Worm (Caenorhabditis elegans): ENCODE measurements around the gene Y42H9AR.1.

The Y42H9AR.1 gene

ce11 chrIV:8099601-8100000 is 13.6 kb upstream of the Y42H9AR.1 start, which contains the start of gene Y42H9AR.2:
TSS of gene Y42H9AR.2 (plus strand) at chrIV:8099901.
- TF ChIP-seq pha-4 (tag; optimal IDR thresholded peaks at IDR 0.05) (no peak), hlh-12 (tag; optimal IDR thresholded peaks at IDR 0.05) (no peak), let-526 (GFP tag; IDR thresholded peaks at IDR 0.05) (no peak), ztf-28 (GFP tag; IDR thresholded peaks at IDR 0.05) (no peak), ccch-3 (GFP tag; optimal IDR thresholded peaks at IDR 0.05) (no peak), bed-2 (GFP tag; IDR thresholded peaks at IDR 0.05) (no peak), madf-8 (GFP tag; conservative IDR thresholded peaks at IDR 0.05) (no peak), attf-3 (GFP tag; conservative IDR thresholded peaks at IDR 0.05) (no peak), bed-1 (GFP tag; IDR thresholded peaks at IDR 0.05) (no peak), F33H1.4 (GFP tag; IDR thresholded peaks at IDR 0.05) (no peak), ztf-18 (tag; optimal IDR thresholded peaks at IDR 0.05) (no peak), ztf-6 (GFP tag; IDR thresholded peaks at IDR 0.05) (no peak), hsf-1 (GFP tag; IDR thresholded peaks at IDR 0.05) (no peak), atf-7 (tag; optimal IDR thresholded peaks at IDR 0.05) (no peak)

- TF ChIP-seq tbp1 (GFP tag; optimal IDR thresholded peaks at IDR 0.05) = no peak
- no peak for TF ChIP-seq ceh-27 (GFP tag; optimal IDR thresholded peaks at IDR 0.05)
- TF ChIP-seq Y79H2A.3 (GFP tag; conservative IDR thresholded peaks at IDR 0.05) = no peak
- TF ChIP-seq nhr-80 (tag; optimal IDR thresholded peaks at IDR 0.05) = no peak
- no peak for TF ChIP-seq Y67H2A.10 (GFP tag; conservative IDR thresholded peaks at IDR 0.05)
- TF ChIP-seq tbx-9 (tag; optimal IDR thresholded peaks at IDR 0.05; ENCODE audit: borderline replicate concordance) = no peak
- TF ChIP-seq F49E8.2 (tag; optimal IDR thresholded peaks at IDR 0.05; ENCODE audit: insufficient read depth) = no peak
- no peak for TF ChIP-seq nhr-179 (tag; optimal IDR thresholded peaks at IDR 0.05)
- TF ChIP-seq egl-18 (GFP tag; IDR thresholded peaks at IDR 0.05) = no peak
- no peak for TF ChIP-seq ztf-3 (GFP tag; optimal IDR thresholded peaks at IDR 0.05)
- no peak for TF ChIP-seq sea-2 (GFP tag; IDR thresholded peaks at IDR 0.05)
- no peak for TF ChIP-seq unc-130 (GFP tag; optimal IDR thresholded peaks at IDR 0.05)
- no peak for TF ChIP-seq F57C9.4 (tag; optimal IDR thresholded peaks at IDR 0.05)
- no peak for TF ChIP-seq lsl-1 (GFP tag; optimal IDR thresholded peaks at IDR 0.05)
Observed at ce11 chrIV:8102231-8102630, 11.0 kb upstream of the Y42H9AR.1 start, which contains the start of gene Y42H9AR.5. TSS of gene Y42H9AR.5 (plus strand) at chrIV:8102531.

DNA sequence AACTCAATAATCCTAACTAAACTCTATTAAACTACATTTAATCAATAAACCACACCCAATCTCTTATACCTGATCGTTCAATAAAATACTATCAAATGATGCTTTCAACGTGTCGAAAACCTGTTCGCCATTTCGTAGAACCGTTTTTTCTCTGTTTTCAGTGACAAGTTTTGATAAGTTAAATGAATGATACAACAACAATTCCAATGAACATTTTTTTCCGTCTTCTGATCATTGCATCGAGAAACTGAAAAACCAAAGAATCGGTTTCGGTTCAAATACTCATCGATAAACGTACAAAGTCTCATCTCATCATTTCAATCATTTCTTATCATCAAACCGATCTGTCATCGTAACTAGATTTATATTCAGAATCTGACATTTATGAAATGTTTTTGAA is 10.0 kb upstream of the Y42H9AR.1 start:
- TF ChIP-seq ztf-26 (tag; optimal IDR thresholded peaks at IDR 0.05) (peak; percentile 16), efl-1 (GFP tag; optimal IDR thresholded peaks at IDR 0.05) (no peak), lin-40 (tag; optimal IDR thresholded peaks at IDR 0.05) (peak; percentile 22), snpc-4 (GFP tag; optimal IDR thresholded peaks at IDR 0.05) (no peak), snpc-4 (tag; optimal IDR thresholded peaks at IDR 0.05) (no peak), T26A5.8 (tag; optimal IDR thresholded peaks at IDR 0.05) (no peak), rcor-1 (GFP tag; IDR thresholded peaks at IDR 0.05) (no peak)

DNA sequence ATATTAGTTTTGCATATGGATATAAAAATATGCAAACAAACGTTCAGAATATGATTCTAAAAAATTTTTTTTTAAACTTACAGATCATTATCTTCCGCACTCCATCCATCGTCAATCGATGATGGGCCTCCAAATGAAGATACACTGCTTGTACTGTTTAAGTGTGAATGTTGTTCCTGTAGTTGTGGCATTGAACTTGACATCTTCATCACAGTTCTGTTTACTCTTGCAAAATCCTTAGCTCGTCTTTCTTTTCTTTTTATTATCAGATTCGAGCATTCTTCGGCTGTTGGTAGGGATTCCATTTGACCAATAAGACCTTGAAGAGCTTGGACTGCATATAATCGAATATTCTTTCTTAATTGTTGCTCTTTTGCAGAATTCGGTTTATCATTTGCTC is 8.1 kb upstream of the Y42H9AR.1 start:
- TF ChIP-seq K11D2.4 (GFP tag; IDR thresholded peaks at IDR 0.05) (no peak), ets-4 (GFP tag; optimal IDR thresholded peaks at IDR 0.05) (no peak), atf-7 (tag; optimal IDR thresholded peaks at IDR 0.05) (no peak), ceh-58 (GFP tag; IDR thresholded peaks at IDR 0.05) (no peak), cebp-2 (GFP tag; IDR thresholded peaks at IDR 0.05) (no peak)
